Worm (Caenorhabditis elegans) whole organism, L1 larva: ENCODE measurements around the gene nspg-5.

ENCODE experiments used
- aha-1 ChIP-seq: fragments of 150-350 bp; optimal IDR thresholded peaks from 2 replicates; lab custom pipeline; 2014; ENCODE audit warnings: missing biosample characterization, missing genetic modification characterization
- ceh-82 ChIP-seq, 3 experiments: fragments of 150-350 bp in 1 of 3; sonication (generic microtip) in 2 of 3; optimal IDR thresholded peaks; 2 replicates each; lab custom pipeline; 2014 to 2017; ENCODE audit warnings: missing biosample characterization in 3 of 3, missing genetic modification characterization in 3 of 3
- dpl-1 ChIP-seq, 3 experiments: fragments of 150-350 bp in 2 of 3; sonication (generic microtip) in 1 of 3; optimal IDR thresholded peaks; 2 replicates each; lab custom pipeline; 2014 to 2017; ENCODE audit warnings: missing biosample characterization in 3 of 3, missing genetic modification characterization in 3 of 3, missing genetic modification reagents in 3 of 3
- fos-1 ChIP-seq: fragments of 150-350 bp; optimal IDR thresholded peaks from 2 replicates; lab custom pipeline; 2014; ENCODE audit warnings: missing biosample characterization, missing genetic modification characterization
- lin-15B ChIP-seq: fragments of 150-350 bp; sonication (generic microtip); optimal IDR thresholded peaks from 3 replicates; lab custom pipeline; 2014; ENCODE audit warnings: missing biosample characterization, missing genetic modification characterization
- lin-39 ChIP-seq: fragments of 150-350 bp; optimal IDR thresholded peaks from 2 replicates; lab custom pipeline; 2014; ENCODE audit warnings: missing biosample characterization, missing genetic modification reagents, missing genetic modification characterization
- lir-3 ChIP-seq: sonication (generic microtip); optimal IDR thresholded peaks from 2 replicates; lab custom pipeline; 2016; ENCODE audit warnings: mild to moderate bottlenecking, missing genetic modification characterization, moderate library complexity, missing compliant biosample characterization; ENCODE audit not compliant: poor library complexity
- mep-1 ChIP-seq: fragments of 150-350 bp; optimal IDR thresholded peaks from 2 replicates; lab custom pipeline; 2014; ENCODE audit warnings: missing biosample characterization, missing genetic modification characterization
- nhr-11 ChIP-seq: fragments of 150-350 bp; optimal IDR thresholded peaks from 2 replicates; lab custom pipeline; 2014; ENCODE audit warnings: missing biosample characterization, missing genetic modification characterization
- snpc-4 ChIP-seq: fragments of 150-350 bp; optimal IDR thresholded peaks from 2 replicates; lab custom pipeline; 2014; ENCODE audit warnings: missing biosample characterization, missing genetic modification characterization
- unc-62 ChIP-seq: fragments of 150-350 bp; optimal IDR thresholded peaks from 2 replicates; lab custom pipeline; 2014; ENCODE audit warnings: missing biosample characterization, missing genetic modification reagents, missing genetic modification characterization
- unc-86 ChIP-seq: sonication (generic microtip); optimal IDR thresholded peaks from 2 replicates; lab custom pipeline; 2016; ENCODE audit warnings: missing genetic modification characterization, missing compliant biosample characterization

DNA sequence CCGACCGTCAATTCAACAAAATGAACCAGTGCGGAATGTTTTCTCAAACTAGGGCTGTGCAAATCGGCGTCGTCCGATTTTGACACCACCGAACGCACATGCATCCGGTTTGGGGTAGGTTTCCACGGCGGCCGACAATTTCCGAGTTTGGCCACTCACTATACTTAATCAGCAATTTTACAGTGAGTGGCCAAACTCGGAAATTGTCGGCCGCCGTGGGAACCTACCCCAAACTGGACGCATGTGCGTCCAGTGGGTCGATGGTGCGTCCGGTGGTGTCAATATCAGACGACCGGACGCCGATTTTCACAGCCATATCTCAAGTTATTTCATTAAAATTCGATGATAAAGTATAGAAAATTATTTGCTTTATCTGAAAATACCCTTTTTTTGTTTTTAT lies 8.3 kb downstream of the nspg-5 start:
- TF ChIP-seq unc-86 (tag; lab: Kevin White, UChicago) (no peak), ceh-82 (tag; optimal IDR thresholded peaks at IDR 0.05; lab: Kevin White, UChicago) (no peak), nhr-11 (tag; lab: Kevin White, UChicago) (no peak), aha-1 (tag; lab: Kevin White, UChicago) (no peak), unc-62 (GFP tag; lab: Kevin White, UChicago) (no peak), dpl-1 (GFP tag; optimal IDR thresholded peaks at IDR 0.05; lab: Kevin White, UChicago) (no peak), lin-15B (tag; lab: Kevin White, UChicago) (no peak), lir-3 (tag; lab: Kevin White, UChicago) (no peak), lin-39 (tag; lab: Kevin White, UChicago) (no peak), snpc-4 (no peak), fos-1 (tag; lab: Kevin White, UChicago) (no peak), mep-1 (tag; lab: Kevin White, UChicago) (no peak)
